Fruit fly (Drosophila melanogaster): ENCODE results near the gene CG10352.

Gene CG10352

dm6 chrX:11841702-11842378 lies 35.1 kb downstream of the CG10352 start:
- TF ChIP-seq unpg (GFP tag; optimal IDR thresholded peaks at IDR 0.05) (peak; percentile 22), CG13424 (tag; optimal IDR thresholded peaks at IDR 0.05) (peak; percentile 31), Adf1 (GFP tag; IDR thresholded peaks at IDR 0.05) (no peak), D19A (tag; optimal IDR thresholded peaks at IDR 0.05) (peak; percentile 37), CG42726 (GFP tag; IDR thresholded peaks at IDR 0.05; ENCODE audit: partially characterized antibody) (no peak), Blimp-1 (GFP tag; optimal IDR thresholded peaks at IDR 0.05) (peak; percentile 92), CG9797 (GFP tag; optimal IDR thresholded peaks at IDR 0.05) (no peak), fru (optimal IDR thresholded peaks at IDR 0.05) (no peak), dm (GFP tag; optimal IDR thresholded peaks at IDR 0.05) (no peak), CG30403 (GFP tag; optimal IDR thresholded peaks at IDR 0.05) (no peak), esg (GFP tag; conservative IDR thresholded peaks at IDR 0.05) (no peak), Hr78 (GFP tag; optimal IDR thresholded peaks at IDR 0.05) (peak in 1 of 2 experiments; percentile 37), Doc2 (GFP tag; IDR thresholded peaks at IDR 0.05) (no peak), crol (GFP tag; IDR thresholded peaks at IDR 0.05) (no peak), Nf-YC (tag; optimal IDR thresholded peaks at IDR 0.05) (no peak), Oli (tag; optimal IDR thresholded peaks at IDR 0.05) (peak; percentile 16), CG7963 (GFP tag; IDR thresholded peaks at IDR 0.05; ENCODE audit: partially characterized antibody) (no peak), slou (GFP tag; optimal IDR thresholded peaks at IDR 0.05) (no peak), fd3F (GFP tag; optimal IDR thresholded peaks at IDR 0.05) (no peak), CG2875 (GFP tag; optimal IDR thresholded peaks at IDR 0.05) (no peak), D19B (GFP tag; optimal IDR thresholded peaks at IDR 0.05) (no peak), ssp (GFP tag; IDR thresholded peaks at IDR 0.05) (no peak), Eip74EF (GFP tag; optimal IDR thresholded peaks at IDR 0.05) (peak in 1 of 2 experiments; percentile 53), CG4282 (GFP tag; optimal IDR thresholded peaks at IDR 0.05) (no peak), HLH4C (GFP tag; IDR thresholded peaks at IDR 0.05; ENCODE audit: partially characterized antibody) (no peak), Doc3 (GFP tag; IDR thresholded peaks at IDR 0.05; ENCODE audit: partially characterized antibody) (no peak), CG7556 (GFP tag; optimal IDR thresholded peaks at IDR 0.05) (peak; percentile 15), stc (GFP tag; IDR thresholded peaks at IDR 0.05) (peak; percentile 51; the same call in 1 of the 2 replicates), ase (GFP tag; IDR thresholded peaks at IDR 0.05) (no peak), CG31224 (GFP tag; IDR thresholded peaks at IDR 0.05) (no peak), Hr39 (optimal IDR thresholded peaks at IDR 0.05) (no peak), CG8281 (tag; optimal IDR thresholded peaks at IDR 0.05) (no peak), Pdp1 (GFP tag; optimal IDR thresholded peaks at IDR 0.05) (peak in 1 of 2 experiments; percentile 30), CG7839 (tag; optimal IDR thresholded peaks at IDR 0.05) (peak; percentile 32), CoRest (tag; optimal IDR thresholded peaks at IDR 0.05) (peak; percentile 35), CG10959 (GFP tag; IDR thresholded peaks at IDR 0.05) (no peak), CG9727 (GFP tag; optimal IDR thresholded peaks at IDR 0.05) (no peak), zen2 (GFP tag; IDR thresholded peaks at IDR 0.05; ENCODE audit: partially characterized antibody) (no peak), CG12236 (GFP tag; optimal IDR thresholded peaks at IDR 0.05) (no peak), CG18262 (tag; optimal IDR thresholded peaks at IDR 0.05) (peak; percentile 53), Opbp (GFP tag; IDR thresholded peaks at IDR 0.05; ENCODE audit: partially characterized antibody) (no peak), CG12391 (tag; optimal IDR thresholded peaks at IDR 0.05) (peak; percentile 44), bigmax (GFP tag; optimal IDR thresholded peaks at IDR 0.05) (no peak), disco-r (GFP tag; optimal IDR thresholded peaks at IDR 0.05) (no peak), Sox102F (GFP tag; optimal IDR thresholded peaks at IDR 0.05) (peak; percentile 70), CG3726 (GFP tag; IDR thresholded peaks at IDR 0.05) (no peak), Kr (GFP tag; optimal IDR thresholded peaks at IDR 0.05) (no peak), nmo (GFP tag; optimal IDR thresholded peaks at IDR 0.05) (peak; percentile 43), CG17361 (GFP tag; IDR thresholded peaks at IDR 0.05) (peak; percentile 58; the same call in 2 of the 3 replicates)

Measured in whole organism, embryonic.